Fruit fly (Drosophila melanogaster) Kc167 (cell line): ENCODE data around the gene CG1307.

Experiments used
- Myc ChIP-seq: fragments of >200 bp; optimal IDR thresholded peaks from 2 replicates; lab custom pipeline; 2017; ENCODE audit warnings: missing external identifiers
- Sin3A ChIP-seq: fragments of >200 bp; optimal IDR thresholded peaks from 2 replicates; lab custom pipeline; 2018; ENCODE audit warnings: missing external identifiers
- h ChIP-seq: fragments of >200 bp; optimal IDR thresholded peaks from 3 replicates; lab custom pipeline; 2018; ENCODE audit warnings: missing external identifiers
- insv ChIP-seq: fragments of >200 bp; optimal IDR thresholded peaks from 3 replicates; lab custom pipeline; 2018; ENCODE audit warnings: missing external identifiers
- psq ChIP-seq: fragments of >200 bp; optimal IDR thresholded peaks from 2 replicates; lab custom pipeline; 2017; ENCODE audit warnings: missing external identifiers
- ttk ChIP-seq: sonication (Bioruptor generic); optimal IDR thresholded peaks from 2 replicates; lab custom pipeline; 2017; ENCODE audit warnings: missing external identifiers

- no peak for TF ChIP-seq insv (lab: Kevin White, UChicago)
- TF ChIP-seq Sin3A (lab: Kevin White, UChicago), result no peak
- no peak for TF ChIP-seq psq (lab: Kevin White, UChicago)
- TF ChIP-seq ttk (lab: Kevin White, UChicago), result no peak
- TF ChIP-seq h (lab: Kevin White, UChicago), result no peak
- no peak for TF ChIP-seq Myc (lab: Kevin White, UChicago)
Measured at dm6 chr3R:6690139-6690538, 32.9 kb upstream of the CG1307 start, which contains the start of gene Ccp84Af.
